Fruit fly (Drosophila melanogaster) whole organism, embryonic: ENCODE results near the gene CG31406.

Experiments used
- CG10267 ChIP-seq: fragments of 200-800 bp; sonication (Bioruptor generic); optimal IDR thresholded peaks from 2 replicates; lab custom pipeline; 2018; ENCODE audit warnings: missing biosample characterization, mild to moderate bottlenecking, missing genetic modification characterization, moderate library complexity
- CG10959 ChIP-seq: fragments of 200-800 bp; sonication (Bioruptor generic); IDR thresholded peaks from 2 replicates; pipeline ENCODE4 v1.3.6; 2022; ENCODE audit warnings: missing biosample characterization, missing genetic modification characterization
- CG11696 ChIP-seq: fragments of 200-800 bp; sonication (Bioruptor generic); IDR thresholded peaks from 2 replicates; pipeline ENCODE4 v1.3.6; 2022; ENCODE audit warnings: missing biosample characterization, missing genetic modification characterization
- CG15011 ChIP-seq: fragments of 200-800 bp; sonication (Bioruptor generic); optimal IDR thresholded peaks from 3 replicates; lab custom pipeline; 2018; ENCODE audit warnings: missing biosample characterization, mild to moderate bottlenecking, missing genetic modification characterization
- CG15073 ChIP-seq: fragments of 200-800 bp; sonication (Bioruptor generic); optimal IDR thresholded peaks from 2 replicates; lab custom pipeline; 2016; ENCODE audit warnings: missing biosample characterization, missing genetic modification characterization
- CG15479 ChIP-seq: fragments of 200-800 bp; sonication (Bioruptor generic); optimal IDR thresholded peaks from 3 replicates; lab custom pipeline; 2019; ENCODE audit warnings: missing biosample characterization, mild to moderate bottlenecking, missing genetic modification characterization, moderate library complexity
- CG17361 ChIP-seq: fragments of 200-800 bp; sonication (Bioruptor generic); IDR thresholded peaks from 3 replicates; pipeline ENCODE4 v1.3.6; 2022; ENCODE audit warnings: missing biosample characterization, missing genetic modification characterization
- CG2129 ChIP-seq: fragments of 200-800 bp; sonication (Bioruptor generic); IDR thresholded peaks from 2 replicates; pipeline ENCODE4 v1.3.6; 2022; ENCODE audit warnings: missing biosample characterization, missing genetic modification characterization; ENCODE audit not compliant: partially characterized antibody
- CG2889 ChIP-seq: fragments of 200-800 bp; sonication (Bioruptor generic); IDR thresholded peaks from 3 replicates; pipeline ENCODE4 v1.3.6; 2022; ENCODE audit warnings: missing biosample characterization, missing genetic modification characterization
- CG32532 ChIP-seq: fragments of 200-800 bp; sonication (Bioruptor generic); IDR thresholded peaks from 2 replicates; pipeline ENCODE4 v1.3.6; 2022; ENCODE audit warnings: missing biosample characterization, missing genetic modification characterization
- CG42726 ChIP-seq: fragments of 200-800 bp; sonication (Bioruptor generic); IDR thresholded peaks from 2 replicates; pipeline ENCODE4 v1.3.6; 2022; ENCODE audit warnings: missing biosample characterization, missing genetic modification characterization; ENCODE audit not compliant: partially characterized antibody
- CG43689 ChIP-seq: fragments of 200-800 bp; sonication (Bioruptor generic); IDR thresholded peaks from 2 replicates; pipeline ENCODE4 v1.3.6; 2022; ENCODE audit warnings: missing biosample characterization, missing genetic modification characterization
- CG4617 ChIP-seq: fragments of 200-800 bp; sonication (Bioruptor generic); optimal IDR thresholded peaks from 3 replicates; lab custom pipeline; 2016; ENCODE audit warnings: missing biosample characterization, missing genetic modification characterization, borderline replicate concordance
- CG4730 ChIP-seq: fragments of 200-800 bp; sonication (Bioruptor generic); IDR thresholded peaks from 2 replicates; pipeline ENCODE4 v1.3.6; 2022; ENCODE audit warnings: missing biosample characterization, missing genetic modification characterization
- CG4820 ChIP-seq: fragments of 200-800 bp; sonication (Bioruptor generic); optimal IDR thresholded peaks from 3 replicates; lab custom pipeline; 2016; ENCODE audit warnings: missing biosample characterization, missing genetic modification characterization
- CG5953 ChIP-seq: fragments of 200-800 bp; sonication (Bioruptor generic); IDR thresholded peaks from 2 replicates; pipeline ENCODE4 v1.3.6; 2022; ENCODE audit warnings: missing biosample characterization, missing genetic modification characterization
- CG7745 ChIP-seq: fragments of 200-800 bp; sonication (Bioruptor generic); optimal IDR thresholded peaks from 2 replicates; lab custom pipeline; 2018; ENCODE audit warnings: missing biosample characterization, mild to moderate bottlenecking, missing genetic modification characterization, moderate library complexity
- CG7963 ChIP-seq: fragments of 200-800 bp; sonication (Bioruptor generic); IDR thresholded peaks from 3 replicates; pipeline ENCODE4 v1.3.6; 2022; ENCODE audit warnings: missing biosample characterization, missing genetic modification characterization; ENCODE audit not compliant: partially characterized antibody
- CG9609 ChIP-seq: fragments of 200-800 bp; sonication (Bioruptor generic); optimal IDR thresholded peaks from 3 replicates; lab custom pipeline; 2016; ENCODE audit warnings: missing biosample characterization, missing genetic modification characterization
- Dfd ChIP-seq, 2 experiments: fragments of >200 bp; optimal IDR thresholded peaks; 2 replicates each; lab custom pipeline; 2017; ENCODE audit warnings: missing biosample characterization in 2 of 2, missing genetic modification characterization in 2 of 2
- Ets97D ChIP-seq: fragments of 200-800 bp; sonication (Bioruptor generic); optimal IDR thresholded peaks from 3 replicates; lab custom pipeline; 2016; ENCODE audit warnings: missing biosample characterization, missing genetic modification characterization
- Fer2 ChIP-seq: fragments of 200-800 bp; sonication (Bioruptor generic); optimal IDR thresholded peaks from 2 replicates; lab custom pipeline; 2018; ENCODE audit warnings: missing biosample characterization, mild to moderate bottlenecking, missing genetic modification characterization, moderate library complexity
- H2.0 ChIP-seq: fragments of 200-800 bp; sonication (Bioruptor generic); IDR thresholded peaks from 2 replicates; pipeline ENCODE4 v1.3.6; 2022; ENCODE audit warnings: missing biosample characterization, missing genetic modification characterization
- Kr ChIP-seq: fragments of 200-800 bp; sonication (Bioruptor generic); optimal IDR thresholded peaks from 2 replicates; lab custom pipeline; 2017; ENCODE audit warnings: missing biosample characterization, mild to moderate bottlenecking, missing genetic modification characterization
- MESR4 ChIP-seq: fragments of 200-800 bp; sonication (Bioruptor generic); optimal IDR thresholded peaks from 2 replicates; lab custom pipeline; 2018; ENCODE audit warnings: missing biosample characterization, mild to moderate bottlenecking, missing genetic modification characterization, moderate library complexity
- PHDP ChIP-seq: fragments of 200-800 bp; sonication (Bioruptor generic); optimal IDR thresholded peaks from 3 replicates; lab custom pipeline; 2018; ENCODE audit warnings: missing biosample characterization, mild to moderate bottlenecking, missing genetic modification characterization, moderate library complexity
- Xrp1 ChIP-seq: fragments of 200-800 bp; sonication (Bioruptor generic); IDR thresholded peaks from 2 replicates; pipeline ENCODE4 v1.3.6; 2022; ENCODE audit warnings: missing biosample characterization, missing genetic modification characterization
- amos ChIP-seq: fragments of 200-800 bp; sonication (Bioruptor generic); IDR thresholded peaks from 2 replicates; pipeline ENCODE4 v1.3.6; 2022; ENCODE audit warnings: missing biosample characterization, missing genetic modification characterization; ENCODE audit not compliant: partially characterized antibody
- bab2 ChIP-seq: fragments of 200-800 bp; sonication (Bioruptor generic); optimal IDR thresholded peaks from 2 replicates; lab custom pipeline; 2016; ENCODE audit warnings: missing biosample characterization, missing genetic modification characterization
- btn ChIP-seq: fragments of 200-800 bp; sonication (Bioruptor generic); optimal IDR thresholded peaks from 2 replicates; lab custom pipeline; 2016; ENCODE audit warnings: missing biosample characterization, missing genetic modification characterization
- chinmo ChIP-seq: fragments of 200-800 bp; sonication (Bioruptor generic); IDR thresholded peaks from 4 replicates; pipeline ENCODE4 v1.3.6; 2022; ENCODE audit warnings: missing biosample characterization, missing genetic modification characterization; ENCODE audit not compliant: partially characterized antibody
- crc ChIP-seq: fragments of 200-800 bp; sonication (Bioruptor generic); optimal IDR thresholded peaks from 2 replicates; lab custom pipeline; 2016; ENCODE audit warnings: missing biosample characterization, missing genetic modification characterization
- fd3F ChIP-seq: fragments of 200-800 bp; sonication (Bioruptor generic); optimal IDR thresholded peaks from 2 replicates; lab custom pipeline; 2018; ENCODE audit warnings: missing biosample characterization, mild to moderate bottlenecking, missing genetic modification characterization, moderate library complexity
- gcm2 ChIP-seq: fragments of 200-800 bp; sonication (Bioruptor generic); optimal IDR thresholded peaks from 2 replicates; lab custom pipeline; 2016; ENCODE audit warnings: missing biosample characterization, missing genetic modification characterization
- gem ChIP-seq: fragments of 200-800 bp; sonication (Bioruptor generic); optimal IDR thresholded peaks from 2 replicates; lab custom pipeline; 2019; ENCODE audit warnings: missing biosample characterization, mild to moderate bottlenecking, missing genetic modification characterization, moderate library complexity
- gfzf ChIP-seq: fragments of 200-800 bp; sonication (Bioruptor generic); optimal IDR thresholded peaks from 2 replicates; lab custom pipeline; 2016; ENCODE audit warnings: missing biosample characterization, mild to moderate bottlenecking, missing genetic modification characterization, moderate library complexity
- grau ChIP-seq: fragments of 200-800 bp; optimal IDR thresholded peaks from 3 replicates; lab custom pipeline; 2019; ENCODE audit warnings: missing biosample characterization, mild to moderate bottlenecking, missing genetic modification characterization, moderate library complexity
- grn ChIP-seq: fragments of 200-800 bp; sonication (Bioruptor generic); optimal IDR thresholded peaks from 3 replicates; lab custom pipeline; 2017; ENCODE audit warnings: missing biosample characterization, missing genetic modification characterization
- gro ChIP-seq: fragments of 200-800 bp; sonication (Bioruptor generic); optimal IDR thresholded peaks from 2 replicates; lab custom pipeline; 2016; ENCODE audit warnings: missing biosample characterization, missing genetic modification characterization
- gsb ChIP-seq: fragments of 200-800 bp; sonication (Bioruptor generic); IDR thresholded peaks from 2 replicates; pipeline ENCODE4 v1.3.6; 2022; ENCODE audit warnings: missing biosample characterization, missing genetic modification characterization
- nerfin-1 ChIP-seq: fragments of 200-800 bp; sonication (Bioruptor generic); optimal IDR thresholded peaks from 3 replicates; lab custom pipeline; 2019; ENCODE audit warnings: missing biosample characterization, mild to moderate bottlenecking, missing genetic modification characterization, moderate library complexity
- run ChIP-seq: fragments of 200-800 bp; sonication (Bioruptor generic); optimal IDR thresholded peaks from 3 replicates; lab custom pipeline; 2018; ENCODE audit warnings: missing biosample characterization, mild to moderate bottlenecking, missing genetic modification characterization
- salm ChIP-seq: fragments of 200-800 bp; sonication (Bioruptor generic); optimal IDR thresholded peaks from 2 replicates; lab custom pipeline; 2018; ENCODE audit warnings: missing biosample characterization, mild to moderate bottlenecking, missing genetic modification characterization
- stc ChIP-seq: fragments of 200-800 bp; sonication (Bioruptor generic); IDR thresholded peaks from 2 replicates; pipeline ENCODE4 v1.3.6; 2022; ENCODE audit warnings: missing biosample characterization, missing genetic modification characterization
- tap ChIP-seq: fragments of 200-800 bp; optimal IDR thresholded peaks from 3 replicates; lab custom pipeline; 2019; ENCODE audit warnings: missing biosample characterization, mild to moderate bottlenecking, missing genetic modification characterization, moderate library complexity
- tgo ChIP-seq: fragments of 200-800 bp; sonication (Bioruptor generic); IDR thresholded peaks from 3 replicates; pipeline ENCODE4 v1.3.6; 2022; ENCODE audit warnings: missing biosample characterization, missing genetic modification characterization
- unc-4 ChIP-seq: fragments of 200-800 bp; sonication (Bioruptor generic); IDR thresholded peaks from 2 replicates; pipeline ENCODE4 v1.3.6; 2022; ENCODE audit warnings: missing biosample characterization, missing genetic modification characterization; ENCODE audit not compliant: partially characterized antibody
- usp ChIP-seq: fragments of >200 bp; optimal IDR thresholded peaks from 2 replicates; lab custom pipeline; 2017; ENCODE audit warnings: missing biosample characterization, missing genetic modification characterization
- zen2 ChIP-seq: fragments of 200-800 bp; sonication (Bioruptor generic); IDR thresholded peaks from 3 replicates; pipeline ENCODE4 v1.3.6; 2022; ENCODE audit warnings: missing biosample characterization, missing genetic modification characterization; ENCODE audit not compliant: partially characterized antibody

The CG31406 gene

DNA sequence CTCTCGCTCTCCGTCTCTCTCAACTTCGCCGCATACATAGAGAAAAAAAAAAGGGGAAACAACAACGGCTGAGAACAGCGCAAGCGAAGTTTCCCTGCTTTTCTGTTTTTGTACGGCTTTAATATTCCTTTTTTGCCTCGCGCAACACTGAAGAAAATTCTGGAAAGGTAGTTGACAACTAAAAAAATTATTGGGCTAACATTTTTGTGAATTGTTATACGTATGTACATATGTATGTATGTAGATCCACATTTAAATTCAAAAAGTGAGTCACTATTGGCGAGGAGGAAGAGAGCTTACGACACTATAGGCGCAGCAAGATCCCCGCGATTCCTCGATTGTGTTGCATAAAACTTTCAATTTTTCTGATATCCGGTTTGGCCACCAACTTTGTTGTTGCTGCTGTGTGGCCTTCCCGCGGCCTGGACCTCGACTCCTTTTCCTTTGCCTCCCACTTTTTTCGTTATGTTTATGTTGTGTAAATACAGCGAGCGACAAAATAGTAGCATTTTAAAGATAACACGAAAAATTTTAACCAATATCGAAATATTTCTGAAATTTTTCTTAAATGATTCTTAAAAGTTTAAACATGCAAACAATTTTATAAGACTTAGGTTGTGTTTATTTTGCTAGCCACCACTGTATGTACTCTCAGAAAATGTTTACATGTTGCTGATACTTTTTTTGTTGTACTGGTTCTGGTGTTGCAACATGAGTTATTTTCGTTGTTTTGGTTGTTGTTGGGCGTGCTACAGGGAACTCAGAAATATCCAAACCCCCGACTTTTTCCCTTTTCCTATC, 8.2 kb downstream of the CG31406 start (continued):
- TF ChIP-seq gem (tag; lab: Kevin White, UChicago) = peak; percentile 90
- no peak for TF ChIP-seq CG11696 (GFP tag; lab: Robert Waterston, UW)
- TF ChIP-seq CG32532 (GFP tag; lab: Robert Waterston, UW) = no peak
- peak; percentile 55 for TF ChIP-seq crc (GFP tag; lab: Kevin White, UChicago)
- TF ChIP-seq CG15011 (GFP tag; lab: Kevin White, UChicago) = peak; percentile 63
- peak; percentile 46 for TF ChIP-seq Fer2 (tag; lab: Kevin White, UChicago)
- TF ChIP-seq Xrp1 (GFP tag; lab: Robert Waterston, UW) = no peak
- TF ChIP-seq unc-4 = no peak
- TF ChIP-seq grau (tag; lab: Kevin White, UChicago) = peak; percentile 84
- no peak for TF ChIP-seq tgo (GFP tag; lab: Robert Waterston, UW)
- peak; percentile 7 for TF ChIP-seq MESR4 (GFP tag; lab: Kevin White, UChicago)
- TF ChIP-seq H2.0 (GFP tag; lab: Robert Waterston, UW) = no peak; the same call in 1 of the 2 replicates
- peak; percentile 76 for TF ChIP-seq CG4820 (GFP tag; lab: Kevin White, UChicago)
- TF ChIP-seq CG2129 (GFP tag; lab: Robert Waterston, UW) = no peak
- no peak for TF ChIP-seq CG5953 (GFP tag; lab: Robert Waterston, UW)
- TF ChIP-seq CG4730 (GFP tag; lab: Robert Waterston, UW) = no peak
- no peak for TF ChIP-seq chinmo (GFP tag; lab: Robert Waterston, UW)
- TF ChIP-seq Kr (GFP tag; lab: Kevin White, UChicago) = no peak
- TF ChIP-seq btn (GFP tag; lab: Kevin White, UChicago) = peak; percentile 69
- no peak for TF ChIP-seq fd3F (GFP tag; lab: Kevin White, UChicago)
- no peak for TF ChIP-seq amos (GFP tag; lab: Robert Waterston, UW)
- TF ChIP-seq gro (GFP tag; lab: Kevin White, UChicago) = peak; percentile 51
- TF ChIP-seq CG10959 (GFP tag; lab: Robert Waterston, UW) = no peak
- TF ChIP-seq salm (tag; lab: Kevin White, UChicago) = peak; percentile 63
- TF ChIP-seq CG10267 (tag; lab: Kevin White, UChicago) = peak; percentile 86
- no peak for TF ChIP-seq CG15479 (GFP tag; lab: Kevin White, UChicago)
- no peak for TF ChIP-seq CG17361 (GFP tag; lab: Robert Waterston, UW)
- no peak for TF ChIP-seq gsb
- TF ChIP-seq run (tag; lab: Kevin White, UChicago) = peak; percentile 67
- TF ChIP-seq gcm2 (GFP tag; lab: Kevin White, UChicago) = peak; percentile 48
- TF ChIP-seq PHDP (tag; lab: Kevin White, UChicago) = peak; percentile 83
- no peak for TF ChIP-seq CG7963 (GFP tag; lab: Robert Waterston, UW)
- TF ChIP-seq stc (GFP tag; lab: Robert Waterston, UW) = no peak
- TF ChIP-seq bab2 = peak; percentile 77
- no peak for TF ChIP-seq Dfd (GFP tag; optimal IDR thresholded peaks at IDR 0.05; lab: Kevin White, UChicago)
- TF ChIP-seq CG7745 = no peak
- TF ChIP-seq grn (GFP tag; lab: Kevin White, UChicago) = no peak
- no peak for TF ChIP-seq gfzf (GFP tag; lab: Kevin White, UChicago)
- no peak for TF ChIP-seq CG2889
- TF ChIP-seq CG43689 (GFP tag; lab: Robert Waterston, UW) = no peak
- TF ChIP-seq zen2 = no peak
- peak; percentile 45 for TF ChIP-seq Ets97D (GFP tag; lab: Kevin White, UChicago)
- no peak for TF ChIP-seq usp
- TF ChIP-seq CG15073 (GFP tag; lab: Kevin White, UChicago) = peak; percentile 90
- TF ChIP-seq nerfin-1 = no peak
- peak; percentile 83 for TF ChIP-seq tap (tag; lab: Kevin White, UChicago)
- peak; percentile 56 for TF ChIP-seq CG4617 (GFP tag; lab: Kevin White, UChicago)
- peak; percentile 64 for TF ChIP-seq CG9609 (GFP tag; lab: Kevin White, UChicago)
- TF ChIP-seq CG42726 (GFP tag; lab: Robert Waterston, UW) = no peak
